Fruit fly (Drosophila melanogaster): ENCODE results near the gene Non2.

Gene Non2

dm6 chr3L:2773968-2774461, 7.2 kb downstream of the Non2 start, which contains the start of the genes CG12093 and Atg2 (continued):
- TF ChIP-seq nau (GFP tag; optimal IDR thresholded peaks at IDR 0.05) (no peak), CG7357 (GFP tag; IDR thresholded peaks at IDR 0.05) (peak; percentile 86), cad (GFP tag; optimal IDR thresholded peaks at IDR 0.05) (no peak), eve (GFP tag; optimal IDR thresholded peaks at IDR 0.05) (no peak), pho (GFP tag; optimal IDR thresholded peaks at IDR 0.05) (peak; percentile 86), ato (GFP tag; IDR thresholded peaks at IDR 0.05; ENCODE audit: partially characterized antibody) (no peak), pnt (GFP tag; optimal IDR thresholded peaks at IDR 0.05) (peak; percentile 62), slou (GFP tag; optimal IDR thresholded peaks at IDR 0.05) (peak; percentile 90), onecut (GFP tag; IDR thresholded peaks at IDR 0.05) (peak; percentile 68), salm (tag; optimal IDR thresholded peaks at IDR 0.05) (peak; percentile 88), CG2120 (GFP tag; optimal IDR thresholded peaks at IDR 0.05) (peak; percentile 95), CG3163 (GFP tag; optimal IDR thresholded peaks at IDR 0.05) (peak; percentile 40), GATAe (GFP tag; conservative IDR thresholded peaks at IDR 0.05) (peak; percentile 65; the same call in 1 of the 2 replicates), CG15514 (GFP tag; optimal IDR thresholded peaks at IDR 0.05) (peak; percentile 72), pfk (GFP tag; optimal IDR thresholded peaks at IDR 0.05) (no peak), CG9797 (GFP tag; optimal IDR thresholded peaks at IDR 0.05) (peak; percentile 83), CG18599 (GFP tag; optimal IDR thresholded peaks at IDR 0.05) (peak; percentile 92), Fer2 (tag; optimal IDR thresholded peaks at IDR 0.05) (peak; percentile 88), fd3F (GFP tag; optimal IDR thresholded peaks at IDR 0.05) (peak; percentile 92), CG11085 (GFP tag; IDR thresholded peaks at IDR 0.05) (peak; percentile 90), grn (GFP tag; optimal IDR thresholded peaks at IDR 0.05) (no peak), ab (GFP tag; optimal IDR thresholded peaks at IDR 0.05) (peak; percentile 76), fu2 (GFP tag; optimal IDR thresholded peaks at IDR 0.05) (peak; percentile 78), otp (GFP tag; IDR thresholded peaks at IDR 0.05) (peak; percentile 85), Antp (GFP tag; optimal IDR thresholded peaks at IDR 0.05) (peak; percentile 63), Asciz (GFP tag; optimal IDR thresholded peaks at IDR 0.05) (peak; percentile 86), CG7839 (tag; optimal IDR thresholded peaks at IDR 0.05) (peak; percentile 93), CG34422 (GFP tag; IDR thresholded peaks at IDR 0.05) (peak; percentile 94), CG12104 (GFP tag; optimal IDR thresholded peaks at IDR 0.05) (peak; percentile 87), CG8290 (GFP tag; optimal IDR thresholded peaks at IDR 0.05) (peak; percentile 67), CG8290 (tag; optimal IDR thresholded peaks at IDR 0.05) (peak; percentile 67 to 85), D19B (GFP tag; optimal IDR thresholded peaks at IDR 0.05) (peak; percentile 98), wdn (GFP tag; IDR thresholded peaks at IDR 0.05) (peak; percentile 94), CG9876 (GFP tag; optimal IDR thresholded peaks at IDR 0.05) (peak; percentile 40), CG6765 (GFP tag; optimal IDR thresholded peaks at IDR 0.05) (peak; percentile 74), CG1024 (GFP tag; IDR thresholded peaks at IDR 0.05) (peak; percentile 71), CG9817 (tag; optimal IDR thresholded peaks at IDR 0.05) (peak; percentile 97), HLH54F (GFP tag; optimal IDR thresholded peaks at IDR 0.05) (peak; percentile 89), CG4730 (GFP tag; IDR thresholded peaks at IDR 0.05) (peak; percentile 92), sr (GFP tag; IDR thresholded peaks at IDR 0.05) (peak; percentile 51; the same call in 1 of the 3 replicates), pum (GFP tag; optimal IDR thresholded peaks at IDR 0.05) (peak; percentile 83), CG15696 (tag; optimal IDR thresholded peaks at IDR 0.05) (peak; percentile 90), CG17385 (GFP tag; optimal IDR thresholded peaks at IDR 0.05) (peak; percentile 97), D19A (tag; optimal IDR thresholded peaks at IDR 0.05) (peak; percentile 78), CG5245 (GFP tag; optimal IDR thresholded peaks at IDR 0.05) (peak; percentile 79), Optix (GFP tag; IDR thresholded peaks at IDR 0.05) (peak; percentile 71; the same call in 1 of the 3 replicates), chif (GFP tag; optimal IDR thresholded peaks at IDR 0.05) (peak; percentile 70 to 79), Adf1 (GFP tag; IDR thresholded peaks at IDR 0.05) (peak; percentile 75), ranshi (GFP tag; IDR thresholded peaks at IDR 0.05) (peak; percentile 89), Drgx (GFP tag; IDR thresholded peaks at IDR 0.05) (peak; percentile 93), aop (GFP tag; IDR thresholded peaks at IDR 0.05) (peak; percentile 51; the same call in 1 of the 2 replicates)

Data from whole organism, embryonic.